Fruit fly (Drosophila melanogaster) whole organism: Measurements from ENCODE around the gene amn.
"Not testable (repeated sequence)": the region's sequence is repeated elsewhere in the genome, so short reads cannot be mapped to it uniquely, and the experiment has no call there.

ENCODE experiments used
- CG8478 ChIP-seq: fragments of >200 bp; optimal IDR thresholded peaks from 2 replicates; lab custom pipeline; 2018; ENCODE audit warnings: inconsistent platforms
- Dll ChIP-seq: fragments of >200 bp; optimal IDR thresholded peaks from 2 replicates; lab custom pipeline; 2017
- EcR ChIP-seq, 2 experiments: fragments of >200 bp; optimal IDR thresholded peaks; 2 replicates each; lab custom pipeline; 2017; ENCODE audit warnings: missing biosample characterization in 2 of 2, missing genetic modification characterization in 2 of 2, missing genetic modification reagents in 2 of 2
- pan ChIP-seq: fragments of >200 bp; optimal IDR thresholded peaks from 2 replicates; lab custom pipeline; 2017
- psq ChIP-seq: fragments of >200 bp; optimal IDR thresholded peaks from 2 replicates; lab custom pipeline; 2017
- usp ChIP-seq: fragments of >200 bp; optimal IDR thresholded peaks from 2 replicates; lab custom pipeline; 2017; ENCODE audit warnings: missing biosample characterization, missing genetic modification characterization, mixed read lengths

amn gene

dm6 chrX:19890010-19890665 is at the start of gene amn:
Gene amn, minus strand, starts transcription at chrX:19890060.
- TF ChIP-seq Dll (no peak), psq (lab: Kevin White, UChicago) (no peak), EcR (GFP tag; optimal IDR thresholded peaks at IDR 0.05; lab: Kevin White, UChicago) (no peak), pan (lab: Kevin White, UChicago) (no peak)

dm6 chrX:19938894-19939293 is 49.0 kb upstream of the amn start, which contains the start of gene CG45491:
Gene CG45491, minus strand, starts transcription at chrX:19938994.
- not testable (repeated sequence) for TF ChIP-seq usp (GFP tag; lab: Kevin White, UChicago); CG8478; psq (lab: Kevin White, UChicago)

DNA sequence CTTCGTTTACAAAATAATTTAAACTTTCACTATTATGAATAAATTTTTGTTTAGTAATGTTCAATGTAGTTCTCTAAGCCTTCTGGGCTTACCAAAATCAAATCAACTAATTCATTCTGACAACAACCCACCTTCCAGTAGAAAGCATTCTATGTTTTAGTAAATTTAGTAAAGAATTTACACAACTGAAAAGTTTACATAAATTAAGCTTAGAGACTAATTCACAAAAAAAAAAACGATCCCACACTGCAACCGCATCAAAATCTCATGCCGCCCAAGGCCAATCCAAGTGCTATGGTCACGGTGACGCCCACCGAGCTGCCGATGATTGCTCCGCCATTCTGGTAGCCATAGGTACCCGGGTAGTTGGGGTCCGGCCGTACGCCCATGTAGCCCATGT is 44.3 kb upstream of the amn start, which contains the start of gene CG45490:
Gene CG45490 (minus strand): TSS at position 101 of the 400 bp plus-strand sequence.
- not testable (repeated sequence) for TF ChIP-seq Dll; psq (lab: Kevin White, UChicago); EcR (GFP tag; optimal IDR thresholded peaks at IDR 0.05; lab: Kevin White, UChicago)

DNA sequence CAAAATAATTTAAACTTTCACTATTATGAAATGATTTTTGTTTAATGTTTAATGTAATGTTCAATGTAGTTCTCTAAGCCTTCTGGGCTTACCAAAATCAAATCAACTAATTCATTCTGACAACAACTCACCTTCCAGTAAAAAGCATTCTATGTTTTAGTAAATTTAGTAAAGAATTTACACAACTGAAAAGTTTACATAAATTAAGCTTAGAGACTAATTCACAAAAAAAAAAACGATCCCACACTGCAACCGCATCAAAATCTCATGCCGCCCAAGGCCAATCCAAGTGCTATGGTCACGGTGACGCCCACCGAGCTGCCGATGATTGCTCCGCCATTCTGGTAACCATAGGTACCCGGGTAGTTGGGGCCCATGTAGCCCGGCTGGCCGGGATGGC is 39.2 kb upstream of the amn start, which contains the start of gene CG45489:
Gene CG45489 (minus strand): TSS at position 101 of the 400 bp plus-strand sequence.
- TF ChIP-seq EcR (GFP tag; optimal IDR thresholded peaks at IDR 0.05; lab: Kevin White, UChicago); usp (GFP tag; lab: Kevin White, UChicago); Dll: not testable (repeated sequence)

DNA sequence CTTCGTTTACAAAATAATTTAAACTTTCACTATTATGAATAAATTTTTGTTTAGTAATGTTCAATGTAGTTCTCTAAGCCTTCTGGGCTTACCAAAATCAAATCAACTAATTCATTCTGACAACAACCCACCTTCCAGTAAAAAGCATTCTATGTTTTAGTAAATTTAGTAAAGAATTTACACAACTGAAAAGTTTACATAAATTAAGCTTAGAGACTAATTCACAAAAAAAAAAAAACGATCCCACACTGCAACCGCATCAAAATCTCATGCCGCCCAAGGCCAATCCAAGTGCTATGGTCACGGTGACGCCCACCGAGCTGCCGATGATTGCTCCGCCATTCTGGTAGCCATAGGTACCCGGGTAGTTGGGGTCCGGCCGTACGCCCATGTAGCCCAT is 30.5 kb upstream of the amn start, which contains the start of gene CG45488:
Gene CG45488 (minus strand): TSS at position 101 of the 400 bp plus-strand sequence.
- not testable (repeated sequence) for TF ChIP-seq EcR (GFP tag; optimal IDR thresholded peaks at IDR 0.05; lab: Kevin White, UChicago); usp (GFP tag; lab: Kevin White, UChicago); Dll

DNA sequence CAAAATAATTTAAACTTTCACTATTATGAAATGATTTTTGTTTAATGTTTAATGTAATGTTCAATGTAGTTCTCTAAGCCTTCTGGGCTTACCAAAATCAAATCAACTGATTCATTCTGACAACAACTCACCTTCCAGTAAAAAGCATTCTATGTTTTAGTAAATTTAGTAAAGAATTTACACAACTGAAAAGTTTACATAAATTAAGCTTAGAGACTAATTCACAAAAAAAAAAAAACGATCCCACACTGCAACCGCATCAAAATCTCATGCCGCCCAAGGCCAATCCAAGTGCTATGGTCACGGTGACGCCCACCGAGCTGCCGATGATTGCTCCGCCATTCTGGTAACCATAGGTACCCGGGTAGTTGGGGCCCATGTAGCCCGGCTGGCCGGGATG is 25.3 kb upstream of the amn start, which contains the start of gene CG45487:
Gene CG45487 (minus strand): TSS at position 101 of the 400 bp plus-strand sequence.
- not testable (repeated sequence) for TF ChIP-seq Dll; CG8478; EcR (GFP tag; optimal IDR thresholded peaks at IDR 0.05; lab: Kevin White, UChicago)

- not testable (repeated sequence) for TF ChIP-seq pan (lab: Kevin White, UChicago); CG8478; Dll
Observed at dm6 chrX:19910017-19910416, 20.2 kb upstream of the amn start, which contains the start of gene CG45486. Gene CG45486, minus strand, starts transcription at chrX:19910117.

DNA sequence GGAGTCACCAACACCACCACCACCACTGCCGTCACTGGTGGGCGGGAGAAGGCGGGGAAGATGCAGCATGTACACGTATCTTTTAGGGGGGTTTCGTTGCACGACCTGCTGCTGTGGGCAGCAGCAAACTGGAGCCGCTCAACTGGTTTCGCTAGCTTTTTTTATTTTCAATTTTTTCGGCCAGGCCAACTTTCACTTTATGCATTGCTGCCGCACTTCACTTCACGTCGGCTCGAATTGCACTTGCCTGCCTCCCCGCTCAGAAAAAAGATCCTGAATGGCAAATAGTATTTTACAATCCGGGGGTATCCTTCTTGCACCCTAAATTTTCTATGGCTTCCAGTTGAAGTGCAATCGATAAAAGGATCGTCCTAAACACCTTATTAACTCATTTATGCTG is 10.1 kb upstream of the amn start:
- no peak for TF ChIP-seq Dll
- no peak for TF ChIP-seq usp (GFP tag; lab: Kevin White, UChicago)
- TF ChIP-seq pan (lab: Kevin White, UChicago): no peak
- no peak for TF ChIP-seq psq (lab: Kevin White, UChicago)
- TF ChIP-seq EcR (GFP tag; optimal IDR thresholded peaks at IDR 0.05; lab: Kevin White, UChicago): no peak
- no peak for TF ChIP-seq CG8478

- TF ChIP-seq EcR (GFP tag; optimal IDR thresholded peaks at IDR 0.05; lab: Kevin White, UChicago): no peak
- TF ChIP-seq psq (lab: Kevin White, UChicago): no peak
- no peak for TF ChIP-seq Dll
- no peak for TF ChIP-seq usp (GFP tag; lab: Kevin White, UChicago)
- no peak for TF ChIP-seq CG8478
- TF ChIP-seq pan (lab: Kevin White, UChicago): no peak
Observed at dm6 chrX:19897991-19898473, 8.2 kb upstream of the amn start.

DNA sequence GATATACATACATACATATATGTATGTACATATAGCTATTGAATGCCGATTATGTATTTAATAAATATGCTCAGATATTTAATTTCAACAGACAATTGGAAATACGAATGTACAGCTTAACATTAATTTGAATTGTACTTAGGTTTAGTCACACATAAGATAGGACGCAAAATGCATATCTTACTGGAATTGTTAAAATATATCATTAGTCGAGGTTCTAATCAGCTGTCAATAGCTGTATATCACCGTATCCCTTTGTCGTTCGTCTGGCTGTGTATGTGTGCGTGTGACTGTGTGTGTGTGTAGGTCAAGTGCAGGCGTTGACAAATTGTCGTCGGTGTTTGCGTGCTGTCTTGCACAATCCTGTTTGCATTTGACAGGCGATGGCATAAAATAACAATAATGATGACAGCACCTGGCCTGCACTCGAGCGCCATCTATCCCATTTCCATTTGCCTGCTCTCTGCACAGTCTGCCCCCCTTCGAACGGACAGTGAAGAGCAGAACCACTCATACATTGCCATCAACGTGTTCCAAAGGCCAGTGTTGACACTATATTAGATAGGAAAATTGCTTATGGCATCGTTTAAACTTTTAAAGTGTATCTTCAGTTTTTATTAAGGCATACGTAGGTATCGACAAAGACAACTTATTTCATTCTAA is 7.6 kb upstream of the amn start:
- TF ChIP-seq CG8478: no peak
- TF ChIP-seq usp (GFP tag; lab: Kevin White, UChicago): no peak
- no peak for TF ChIP-seq Dll
- no peak for TF ChIP-seq EcR (GFP tag; optimal IDR thresholded peaks at IDR 0.05; lab: Kevin White, UChicago)
- no peak for TF ChIP-seq pan (lab: Kevin White, UChicago)
- no peak for TF ChIP-seq psq (lab: Kevin White, UChicago)

DNA sequence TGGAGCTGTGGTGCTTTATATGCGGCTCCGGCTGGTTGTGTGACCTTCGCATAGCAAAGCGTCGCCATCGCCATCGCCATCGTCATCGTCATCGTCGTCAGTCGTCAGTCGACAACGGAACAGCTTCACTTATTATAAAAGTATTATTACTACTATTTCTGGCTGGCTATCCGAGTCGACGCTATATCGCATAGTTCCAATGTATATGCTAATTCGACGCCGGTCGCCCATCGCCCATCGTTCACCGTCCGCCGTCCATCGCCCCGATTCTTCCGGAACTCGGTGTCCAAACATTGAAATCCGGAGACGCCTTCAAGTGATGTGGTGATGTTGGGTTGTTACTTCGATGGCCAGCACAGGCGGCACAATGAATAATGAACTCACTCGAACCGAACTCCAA is 2.2 kb upstream of the amn start:
- TF ChIP-seq Dll: no peak
- no peak for TF ChIP-seq usp (GFP tag; lab: Kevin White, UChicago)
- TF ChIP-seq EcR (GFP tag; optimal IDR thresholded peaks at IDR 0.05; lab: Kevin White, UChicago): no peak
- TF ChIP-seq pan (lab: Kevin White, UChicago): no peak
- no peak for TF ChIP-seq CG8478
- TF ChIP-seq psq (lab: Kevin White, UChicago): no peak

DNA sequence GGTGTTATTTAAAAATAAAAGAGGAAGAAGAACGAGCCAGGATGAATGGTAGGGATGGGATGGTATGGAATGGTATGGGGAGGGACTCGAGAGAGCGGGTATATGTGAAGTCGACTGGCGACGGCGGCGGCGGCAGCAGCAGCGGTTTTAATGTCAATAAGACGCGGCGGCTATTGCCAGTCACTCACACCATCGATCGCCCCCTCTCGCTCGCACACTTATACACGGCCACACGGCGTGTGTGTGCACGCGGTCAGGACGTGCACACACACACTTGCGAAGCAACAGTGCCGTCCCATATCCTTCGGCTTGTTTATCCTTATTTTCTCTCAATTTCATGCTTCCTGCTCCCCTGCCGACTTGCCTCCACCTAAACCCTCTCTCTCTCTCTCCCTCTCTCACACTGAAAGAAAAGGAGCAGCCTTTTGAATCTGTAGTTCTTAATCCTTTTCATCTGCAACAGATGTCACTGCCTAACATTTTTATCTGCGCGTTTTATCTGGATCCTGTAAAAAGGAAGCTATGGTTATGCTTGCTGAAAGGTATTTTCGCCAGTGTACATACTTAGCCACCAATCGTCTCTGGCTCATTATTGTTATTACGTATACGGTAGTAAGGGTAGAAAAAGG is 618 bp downstream of the amn start:
- no peak for TF ChIP-seq EcR (GFP tag; optimal IDR thresholded peaks at IDR 0.05; lab: Kevin White, UChicago)
- no peak for TF ChIP-seq pan (lab: Kevin White, UChicago)
- no peak for TF ChIP-seq Dll
- TF ChIP-seq psq (lab: Kevin White, UChicago): no peak
- no peak for TF ChIP-seq CG8478
- TF ChIP-seq usp (GFP tag; lab: Kevin White, UChicago): no peak
